Fruit fly (Drosophila melanogaster): ENCODE results near the gene CG32085.

- TF ChIP-seq CG8478 (optimal IDR thresholded peaks at IDR 0.05) (no peak), CTCF (optimal IDR thresholded peaks at IDR 0.05) (no peak)
Measured at dm6 chr3L:11680298-11680697, at the start of gene CG32085.
